Worm (Caenorhabditis elegans): ENCODE data around the gene C27D6.12.

The C27D6.12 gene

ce11 chrII:5176934-5177333 lies 868 bp downstream of the C27D6.12 start:
- TF ChIP-seq him-1 (tag; optimal IDR thresholded peaks at IDR 0.05) (no peak), efl-1 (GFP tag; optimal IDR thresholded peaks at IDR 0.05) (no peak), attf-5 (GFP tag; optimal IDR thresholded peaks at IDR 0.05) (no peak), T26A5.8 (tag; optimal IDR thresholded peaks at IDR 0.05) (no peak), T07F8.4 (tag; optimal IDR thresholded peaks at IDR 0.05) (no peak), snpc-4 (GFP tag; optimal IDR thresholded peaks at IDR 0.05) (no peak), snpc-4 (tag; optimal IDR thresholded peaks at IDR 0.05) (no peak), tbp1 (GFP tag; optimal IDR thresholded peaks at IDR 0.05) (no peak), tlf-1 (GFP tag; optimal IDR thresholded peaks at IDR 0.05) (no peak), ceh-58 (GFP tag; IDR thresholded peaks at IDR 0.05) (no peak), snpc-1.3 (tag; optimal IDR thresholded peaks at IDR 0.05; ENCODE audit: insufficient read depth) (no peak)

DNA sequence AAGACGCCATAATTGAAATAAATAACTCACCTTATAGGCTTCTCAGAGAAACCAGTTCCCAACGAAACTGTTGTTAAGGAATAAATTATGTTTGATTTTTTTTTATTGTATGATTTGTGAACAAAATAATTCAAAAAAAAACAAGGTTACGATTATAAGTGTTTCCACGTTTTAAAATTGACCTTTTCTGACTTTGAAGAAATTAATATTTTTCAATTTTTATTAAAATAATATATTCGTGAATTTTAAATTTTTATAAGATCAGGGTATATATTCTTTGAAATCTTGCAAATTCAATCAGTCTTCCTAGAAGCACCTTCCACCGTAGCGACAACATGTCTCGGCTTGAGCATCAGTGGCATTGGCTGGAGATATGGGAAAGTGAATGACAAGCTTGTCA lies 3.4 kb downstream of the C27D6.12 start, which contains the start of gene C27D6.3:
C27D6.3 (minus strand) TSS at position 101 of the 400 bp plus-strand sequence.
- no peak for TF ChIP-seq F39B2.1 (GFP tag; IDR thresholded peaks at IDR 0.05)
- no peak for TF ChIP-seq ceh-27 (GFP tag; optimal IDR thresholded peaks at IDR 0.05)
- no peak for TF ChIP-seq pbrm-1 (GFP tag; IDR thresholded peaks at IDR 0.05)
- no peak for TF ChIP-seq snpc-1.1 (tag; optimal IDR thresholded peaks at IDR 0.05; ENCODE audit: insufficient read depth)
- no peak for TF ChIP-seq hmg-1.2 (GFP tag; IDR thresholded peaks at IDR 0.05)
- TF ChIP-seq F23B12.7 (tag; optimal IDR thresholded peaks at IDR 0.05; ENCODE audit: insufficient read depth): no peak
- no peak for TF ChIP-seq ccch-3 (GFP tag; optimal IDR thresholded peaks at IDR 0.05)
- no peak for TF ChIP-seq lir-1 (GFP tag; conservative IDR thresholded peaks at IDR 0.05)
- TF ChIP-seq hlh-26 (GFP tag; conservative IDR thresholded peaks at IDR 0.05): no peak
- TF ChIP-seq snpc-3.4 (tag; optimal IDR thresholded peaks at IDR 0.05): no peak
- no peak for TF ChIP-seq sea-2 (GFP tag; IDR thresholded peaks at IDR 0.05)
- TF ChIP-seq C06A6.2 (GFP tag; conservative IDR thresholded peaks at IDR 0.05): no peak
- TF ChIP-seq F57C9.4 (tag; optimal IDR thresholded peaks at IDR 0.05): no peak
- no peak for TF ChIP-seq nhr-27 (tag; optimal IDR thresholded peaks at IDR 0.05)
- TF ChIP-seq nfyb-1 (GFP tag; IDR thresholded peaks at IDR 0.05): no peak
- no peak for TF ChIP-seq Y56A3A.18 (GFP tag; IDR thresholded peaks at IDR 0.05)
- no peak for TF ChIP-seq B0019.2 (GFP tag; conservative IDR thresholded peaks at IDR 0.05)

DNA sequence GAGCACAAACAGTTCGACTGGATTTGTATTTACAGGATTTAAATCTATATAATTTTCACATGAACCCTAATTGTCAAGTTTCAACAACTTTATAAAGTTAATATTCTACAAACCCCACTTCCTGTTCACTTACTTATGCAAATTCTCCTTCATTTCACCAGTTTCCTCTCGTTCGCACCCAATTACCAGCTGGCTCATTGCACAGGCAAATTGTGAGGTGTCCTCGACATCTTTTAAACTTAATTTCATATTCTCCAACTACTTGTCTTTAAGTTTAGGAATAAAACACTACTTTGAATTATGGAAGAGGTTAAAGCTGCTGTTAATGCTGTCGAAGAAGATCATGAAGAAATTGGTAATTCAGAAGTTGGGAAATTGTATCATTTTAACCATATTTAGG lies 5.4 kb downstream of the C27D6.12 start, which contains the start of gene C27D6.1:
C27D6.1 (plus strand) TSS at position 301 of the 400 bp plus-strand sequence.
- TF ChIP-seq F39B2.1 (GFP tag; IDR thresholded peaks at IDR 0.05) (no peak), let-607 (tag; optimal IDR thresholded peaks at IDR 0.05) (no peak)

DNA sequence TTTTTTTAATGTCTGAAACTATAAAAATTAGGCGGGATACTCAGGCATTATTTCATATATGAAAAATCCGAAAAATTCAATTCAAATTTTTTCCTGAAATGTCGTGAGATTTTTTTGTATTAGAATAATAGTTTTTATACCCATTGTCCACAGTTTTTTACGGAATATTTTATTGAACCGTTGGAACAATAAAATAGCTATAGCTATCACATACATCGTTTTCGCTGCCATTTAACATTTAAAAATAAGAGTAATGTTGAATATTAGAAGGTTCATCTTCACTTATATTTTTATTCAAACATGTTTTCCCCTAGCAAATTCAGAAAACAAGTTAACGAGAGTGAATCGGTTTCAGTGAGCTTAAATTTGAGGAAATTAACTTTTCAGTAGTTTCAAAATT lies 6.2 kb downstream of the C27D6.12 start, which contains the start of gene C27D6.15:
C27D6.15 (plus strand) TSS at position 301 of the 400 bp plus-strand sequence.
- TF ChIP-seq ccch-3 (GFP tag; optimal IDR thresholded peaks at IDR 0.05): no peak
- TF ChIP-seq ztf-26 (tag; optimal IDR thresholded peaks at IDR 0.05): no peak
- TF ChIP-seq snpc-1.3 (tag; optimal IDR thresholded peaks at IDR 0.05; ENCODE audit: insufficient read depth): no peak
- TF ChIP-seq lag-1 (GFP tag; IDR thresholded peaks at IDR 0.05): no peak
- no peak for TF ChIP-seq cebp-1 (GFP tag; IDR thresholded peaks at IDR 0.05)
- TF ChIP-seq cebp-1 (tag; optimal IDR thresholded peaks at IDR 0.05): no peak
- no peak for TF ChIP-seq pha-4 (tag; optimal IDR thresholded peaks at IDR 0.05)
- no peak for TF ChIP-seq C17E4.6 (GFP tag; IDR thresholded peaks at IDR 0.05)
- no peak for TF ChIP-seq B0336.3 (GFP tag; IDR thresholded peaks at IDR 0.05)
- no peak for TF ChIP-seq pbrm-1 (GFP tag; IDR thresholded peaks at IDR 0.05)
- TF ChIP-seq rpc-1 (optimal IDR thresholded peaks at IDR 0.05): no peak
- TF ChIP-seq rpc-1 (tag; optimal IDR thresholded peaks at IDR 0.05): no peak
- no peak for TF ChIP-seq nfya-1 (tag; optimal IDR thresholded peaks at IDR 0.05; ENCODE audit: borderline replicate concordance, insufficient read depth)
- TF ChIP-seq hrde-1 (tag; optimal IDR thresholded peaks at IDR 0.05; ENCODE audit: borderline replicate concordance): no peak
- TF ChIP-seq F37B4.10 (GFP tag; IDR thresholded peaks at IDR 0.05): no peak
- no peak for TF ChIP-seq mel-28 (tag; optimal IDR thresholded peaks at IDR 0.05; ENCODE audit: borderline replicate concordance)
- TF ChIP-seq aptf-3 (GFP tag; IDR thresholded peaks at IDR 0.05): no peak
- TF ChIP-seq egl-44 (GFP tag; IDR thresholded peaks at IDR 0.05): no peak

Measured in whole organism, young adult.